Fruit fly (Drosophila melanogaster) whole organism, adult: ENCODE measurements around the gene CG31075.

Experiments used
- Clk ChIP-seq: fragments of 200-800 bp; sonication (Bioruptor generic); optimal IDR thresholded peaks from 2 replicates; lab custom pipeline; 2017; ENCODE audit warnings: missing biosample characterization, missing genetic modification characterization
- Crg-1 ChIP-seq: fragments of 200-800 bp; sonication (Bioruptor generic); optimal IDR thresholded peaks from 2 replicates; lab custom pipeline; 2016; ENCODE audit warnings: missing biosample characterization, missing genetic modification characterization
- kay ChIP-seq: fragments of 200-800 bp; sonication (Bioruptor generic); peaks from one replicate; lab custom pipeline; 2016; ENCODE audit warnings: missing biosample characterization, missing genetic modification characterization, borderline replicate concordance
- toe ChIP-seq: fragments of 200-800 bp; sonication (Bioruptor generic); optimal IDR thresholded peaks from 2 replicates; lab custom pipeline; 2016; ENCODE audit warnings: missing biosample characterization, missing genetic modification characterization

dm6 chr3R:26987455-26987854, 862 bp downstream of the CG31075 start:
- no peak for TF ChIP-seq Clk (GFP tag; lab: Kevin White, UChicago)
- TF ChIP-seq kay (GFP tag; lab: Kevin White, UChicago): no peak
- no peak for TF ChIP-seq toe
- no peak for TF ChIP-seq Crg-1
